Worm (Caenorhabditis elegans): ENCODE data around the gene ZK856.16.

Gene ZK856.16

DNA sequence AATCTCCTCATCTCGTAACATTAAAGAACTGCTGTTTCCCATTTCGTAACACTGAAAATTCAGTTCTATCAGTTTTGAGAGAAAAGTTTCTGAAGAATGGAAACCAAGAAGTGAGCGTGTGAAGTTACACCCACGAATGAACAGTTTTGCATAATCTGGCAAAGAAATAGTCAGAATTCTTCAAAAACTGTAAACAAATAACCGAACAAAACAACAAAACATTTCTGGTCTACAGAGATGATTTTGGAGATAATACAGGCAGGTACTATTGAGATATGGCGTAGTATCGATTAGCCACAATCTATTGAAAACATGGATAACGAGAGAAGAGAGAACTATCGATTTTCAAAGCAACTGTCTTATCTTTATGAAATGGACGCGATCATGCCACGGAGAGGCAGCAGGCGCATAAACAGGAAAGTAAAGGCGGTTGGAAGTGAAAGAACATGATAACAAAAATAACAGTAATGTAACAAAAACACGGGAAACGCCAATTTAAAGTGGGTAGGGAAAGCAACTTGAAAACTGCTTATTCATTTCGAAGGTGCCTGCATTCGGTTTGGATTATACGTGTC is 1.9 kb downstream of the ZK856.16 start, which contains the start of gene chpf-1:
Gene chpf-1, minus strand, starts transcription at position 51 of the 575 bp plus-strand sequence.
- TF ChIP-seq fax-1 (tag; optimal IDR thresholded peaks at IDR 0.05), result no peak
- peak; percentile 41 for TF ChIP-seq elt-2 (tag; optimal IDR thresholded peaks at IDR 0.05)

DNA sequence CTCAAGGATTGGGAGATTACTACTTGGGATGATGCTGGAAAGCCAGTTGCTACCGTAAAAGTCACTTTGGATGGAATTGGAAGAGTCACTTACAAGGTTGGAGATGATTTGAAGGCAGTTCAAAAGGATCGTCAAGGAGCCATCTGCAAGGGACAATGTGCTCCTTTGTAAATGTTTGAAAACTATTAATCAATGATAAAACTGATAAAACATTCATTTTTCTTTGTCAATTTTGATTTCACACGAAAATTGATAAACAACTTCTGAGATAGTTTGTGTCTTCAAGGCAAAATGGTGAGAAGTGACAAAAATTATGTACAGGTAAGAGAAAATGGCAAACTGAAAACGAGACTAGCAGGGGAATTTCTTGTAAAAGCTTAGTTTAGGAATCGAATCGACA is 3.0 kb downstream of the ZK856.16 start:
- TF ChIP-seq fkh-10 (GFP tag; optimal IDR thresholded peaks at IDR 0.05) (no peak), nhr-11 (tag; optimal IDR thresholded peaks at IDR 0.05) (no peak), hlh-15 (tag; optimal IDR thresholded peaks at IDR 0.05) (no peak), F13H6.1 (tag; optimal IDR thresholded peaks at IDR 0.05) (no peak), hlh-13 (GFP tag; optimal IDR thresholded peaks at IDR 0.05) (no peak), K09A11.1 (tag; optimal IDR thresholded peaks at IDR 0.05; ENCODE audit: insufficient read depth) (no peak), ahr-1 (tag; optimal IDR thresholded peaks at IDR 0.05) (no peak), ceh-18 (tag; optimal IDR thresholded peaks at IDR 0.05) (no peak), C38D4.7 (GFP tag; optimal IDR thresholded peaks at IDR 0.05) (no peak), ceh-31 (tag; optimal IDR thresholded peaks at IDR 0.05) (no peak), ceh-6 (GFP tag; optimal IDR thresholded peaks at IDR 0.05) (no peak)

ce11 chrV:10201913-10202312 is 3.5 kb downstream of the ZK856.16 start, which contains the start of gene ZK856.7:
TSS of gene ZK856.7 (plus strand) at chrV:10202098.
- TF ChIP-seq madf-2 (tag; optimal IDR thresholded peaks at IDR 0.05), result no peak
- TF ChIP-seq ttx-3 (tag; optimal IDR thresholded peaks at IDR 0.05), result no peak
- TF ChIP-seq fax-1 (tag; optimal IDR thresholded peaks at IDR 0.05), result no peak
- no peak for TF ChIP-seq pros-1 (tag; optimal IDR thresholded peaks at IDR 0.05)

DNA sequence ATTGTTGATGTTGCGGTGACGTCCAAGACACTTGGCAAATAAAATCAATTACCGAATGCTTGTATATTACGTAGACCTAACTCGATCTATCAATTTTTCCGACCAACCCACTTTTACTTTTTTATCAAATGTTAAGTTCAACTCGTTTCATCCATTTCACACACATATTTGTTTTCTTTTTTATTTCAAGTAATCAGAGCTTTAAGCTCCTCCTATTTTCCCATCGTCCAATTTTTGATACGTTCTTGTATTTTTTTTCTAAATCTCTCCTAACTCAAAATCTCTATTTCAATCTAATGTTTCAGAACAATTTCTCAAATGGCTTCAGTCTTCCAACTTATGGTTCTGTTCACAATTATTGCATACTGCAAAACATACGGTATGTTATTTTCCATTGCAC is 7.0 kb downstream of the ZK856.16 start, which contains the start of gene ZK856.6:
Gene ZK856.6, plus strand, starts transcription at position 301 of the 400 bp plus-strand sequence.
- TF ChIP-seq C38D4.7 (GFP tag; optimal IDR thresholded peaks at IDR 0.05) (no peak), pros-1 (tag; optimal IDR thresholded peaks at IDR 0.05) (no peak), ttx-3 (tag; optimal IDR thresholded peaks at IDR 0.05) (no peak), ceh-31 (tag; optimal IDR thresholded peaks at IDR 0.05) (no peak), ceh-34 (tag; optimal IDR thresholded peaks at IDR 0.05) (no peak), ceh-30 (tag; optimal IDR thresholded peaks at IDR 0.05) (no peak), pha-2 (tag; optimal IDR thresholded peaks at IDR 0.05) (no peak), ceh-22 (tag; optimal IDR thresholded peaks at IDR 0.05) (no peak), ceh-14 (tag; optimal IDR thresholded peaks at IDR 0.05) (no peak), ceh-19 (GFP tag; optimal IDR thresholded peaks at IDR 0.05) (no peak), ceh-48 (tag; optimal IDR thresholded peaks at IDR 0.05) (no peak), ama-1 (optimal IDR thresholded peaks at IDR 0.05) (no peak)

DNA sequence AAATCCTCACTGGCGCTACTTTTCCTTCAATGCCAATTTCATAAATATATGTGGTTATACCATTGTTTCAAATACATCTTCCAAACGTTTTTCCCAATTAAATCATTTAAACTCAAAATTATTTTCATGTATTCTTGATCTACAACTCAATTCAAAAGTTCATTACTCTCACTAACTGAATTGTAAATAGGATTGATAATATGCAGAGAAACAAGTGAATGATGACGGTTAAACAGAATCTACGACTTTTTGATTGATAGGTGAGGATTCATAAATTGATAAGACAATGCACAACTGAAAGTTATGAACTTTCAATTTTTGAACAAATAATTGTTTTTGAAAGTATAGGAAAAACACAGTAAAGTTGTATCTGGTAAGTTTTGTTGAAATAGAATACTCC is 14.1 kb downstream of the ZK856.16 start:
- TF ChIP-seq odd-2 (tag; optimal IDR thresholded peaks at IDR 0.05) (no peak), madf-2 (tag; optimal IDR thresholded peaks at IDR 0.05) (no peak), fax-1 (tag; optimal IDR thresholded peaks at IDR 0.05) (no peak), ceh-2 (tag; optimal IDR thresholded peaks at IDR 0.05) (no peak), zip-5 (tag; optimal IDR thresholded peaks at IDR 0.05) (no peak), ceh-9 (tag; optimal IDR thresholded peaks at IDR 0.05) (no peak), pag-3 (tag; optimal IDR thresholded peaks at IDR 0.05; ENCODE audit: borderline replicate concordance) (no peak), K09A11.1 (tag; optimal IDR thresholded peaks at IDR 0.05; ENCODE audit: insufficient read depth) (no peak), ztf-16 (tag; optimal IDR thresholded peaks at IDR 0.05) (no peak), ceh-6 (GFP tag; optimal IDR thresholded peaks at IDR 0.05) (no peak), dmd-4 (tag; optimal IDR thresholded peaks at IDR 0.05; ENCODE audit: borderline replicate concordance) (no peak), C08G9.2 (tag; optimal IDR thresholded peaks at IDR 0.05) (no peak), hlh-8 (tag; optimal IDR thresholded peaks at IDR 0.05) (no peak)
